Worm (Caenorhabditis elegans): Measurements from ENCODE around the gene delm-1.

Gene delm-1

DNA sequence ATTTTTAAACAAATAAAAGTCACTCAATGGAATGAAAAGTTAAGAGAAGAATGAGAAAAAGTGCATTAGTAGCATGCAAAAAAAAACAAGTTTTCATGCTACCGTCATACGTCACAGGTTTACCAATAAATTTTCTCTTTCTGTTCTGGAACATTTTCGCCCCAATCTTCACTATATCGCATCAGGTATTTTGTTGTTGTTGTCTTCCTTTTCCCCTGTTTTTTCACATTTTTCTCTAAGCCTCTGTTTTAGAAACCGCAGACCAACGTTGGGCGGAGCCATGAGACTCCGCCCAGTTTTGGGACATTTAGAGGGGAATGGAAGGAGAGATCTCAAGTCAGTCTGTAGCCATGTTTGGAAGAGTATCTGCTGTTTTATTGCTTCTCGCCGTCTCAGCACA lies 47.0 kb downstream of the delm-1 start, which contains the start of gene msa-1:
Gene msa-1 (plus strand): TSS at position 301 of the 400 bp plus-strand sequence.
- TF ChIP-seq nhr-80 (tag; optimal IDR thresholded peaks at IDR 0.05) (no peak), F57A8.1 (GFP tag; optimal IDR thresholded peaks at IDR 0.05) (no peak), Y56A3A.18 (GFP tag; IDR thresholded peaks at IDR 0.05) (no peak), hmg-20 (GFP tag; IDR thresholded peaks at IDR 0.05) (no peak), K11D2.4 (GFP tag; IDR thresholded peaks at IDR 0.05) (0 out of 2 replicates have a peak, but pooled peaks have one; percentile 14), ceh-58 (GFP tag; IDR thresholded peaks at IDR 0.05) (no peak)

Measured in whole organism, young adult.